Worm (Caenorhabditis elegans): ENCODE measurements around the gene R04A9.9.

Gene R04A9.9

DNA sequence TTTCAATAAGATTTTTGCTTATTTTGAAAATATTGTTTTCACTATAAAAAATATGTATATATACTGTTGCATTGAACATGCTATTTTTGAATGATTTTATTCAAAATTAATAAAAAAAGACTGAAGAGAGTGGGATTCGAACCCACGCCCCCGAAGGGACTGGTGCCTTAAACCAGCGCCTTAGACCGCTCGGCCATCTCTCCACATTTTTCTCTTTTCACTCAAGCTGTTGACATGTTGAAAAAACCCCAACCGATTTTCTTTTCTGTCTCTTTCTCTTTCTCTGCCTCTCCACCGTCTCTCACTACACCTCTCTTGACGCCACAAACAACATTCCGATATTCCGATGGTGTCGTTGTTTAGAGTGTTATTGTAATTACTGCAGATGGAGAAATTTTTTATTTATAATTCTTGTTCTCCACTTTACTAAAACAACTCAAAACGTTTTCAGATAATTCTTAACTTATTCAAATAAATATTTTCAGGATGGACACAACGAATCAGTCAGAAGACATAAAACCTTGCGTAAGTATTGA is 37.2 kb downstream of the R04A9.9 start, which contains the start of gene sor-3 (continued):
- TF ChIP-seq cey-2 (tag; optimal IDR thresholded peaks at IDR 0.05; ENCODE audit: borderline replicate concordance, insufficient read depth) (no peak), aha-1 (tag) (peak; percentile 93), set-16 (GFP tag; IDR thresholded peaks at IDR 0.05) (no peak), ceh-82 (tag; optimal IDR thresholded peaks at IDR 0.05) (no peak), zfp-3 (GFP tag; conservative IDR thresholded peaks at IDR 0.05) (peak; percentile 47; the same call in 1 of the 2 replicates), ceh-62 (tag; optimal IDR thresholded peaks at IDR 0.05) (no peak), jun-1 (tag; optimal IDR thresholded peaks at IDR 0.05) (peak; percentile 42), skn-1 (tag; optimal IDR thresholded peaks at IDR 0.05) (no peak), mxl-3 (GFP tag; optimal IDR thresholded peaks at IDR 0.05) (peak; percentile 44), hlh-11 (tag; optimal IDR thresholded peaks at IDR 0.05) (no peak), F37D6.2 (tag; optimal IDR thresholded peaks at IDR 0.05) (peak; percentile 73), fos-1 (tag; optimal IDR thresholded peaks at IDR 0.05) (no peak), T20F7.1 (GFP tag; optimal IDR thresholded peaks at IDR 0.05) (peak; percentile 89), nhr-41 (GFP tag; IDR thresholded peaks at IDR 0.05) (peak; percentile 84), fkh-10 (GFP tag; optimal IDR thresholded peaks at IDR 0.05) (peak; percentile 82), mes-2 (tag; optimal IDR thresholded peaks at IDR 0.05; ENCODE audit: poor library complexity, severe bottlenecking) (peak; percentile 77), mep-1 (tag; optimal IDR thresholded peaks at IDR 0.05) (peak; percentile 95), dve-1 (tag; optimal IDR thresholded peaks at IDR 0.05; ENCODE audit: insufficient read depth) (peak; percentile 86), lir-3 (tag; optimal IDR thresholded peaks at IDR 0.05) (peak; percentile 86), sdz-12 (GFP tag; optimal IDR thresholded peaks at IDR 0.05) (peak; percentile 72), lin-39 (tag; optimal IDR thresholded peaks at IDR 0.05) (no peak), daf-16 (GFP tag; optimal IDR thresholded peaks at IDR 0.05) (peak; percentile 67 to 94), daf-16 (tag; optimal IDR thresholded peaks at IDR 0.05) (peak; percentile 43), unc-62 (GFP tag; optimal IDR thresholded peaks at IDR 0.05 in 1 of 2) (no peak), unc-62 (tag; optimal IDR thresholded peaks at IDR 0.05) (no peak), ztf-11 (tag; optimal IDR thresholded peaks at IDR 0.05) (no peak), daf-8 (GFP tag; IDR thresholded peaks at IDR 0.05) (no peak), spr-1 (tag; optimal IDR thresholded peaks at IDR 0.05) (peak; percentile 75)

DNA sequence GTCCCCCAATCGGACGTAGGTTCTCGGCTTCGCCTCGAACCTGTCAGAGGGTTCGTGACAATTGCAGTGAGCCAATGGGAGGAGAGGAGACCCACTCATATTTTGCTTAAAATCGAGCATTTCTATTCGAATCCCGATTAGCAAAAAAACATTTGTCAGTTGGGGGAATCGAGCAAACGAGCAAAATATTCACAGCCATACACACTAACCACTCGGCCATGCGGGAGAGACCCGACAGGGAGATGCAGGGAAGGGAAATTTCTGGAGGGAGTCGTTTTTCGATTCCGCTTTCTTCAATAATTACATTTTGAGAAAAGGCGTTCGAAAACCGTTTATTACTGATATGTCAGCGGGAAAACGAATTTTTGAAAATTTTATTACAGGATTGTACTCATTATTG is 39.0 kb downstream of the R04A9.9 start:
- 0 out of 2 replicates have a peak, but pooled peaks have one; percentile 54 for TF ChIP-seq Y75B8A.6 (GFP tag; IDR thresholded peaks at IDR 0.05)
- peak; percentile 64; the same call in 1 of the 2 replicates for TF ChIP-seq D1046.2 (GFP tag; IDR thresholded peaks at IDR 0.05)
- TF ChIP-seq madf-9 (GFP tag; conservative IDR thresholded peaks at IDR 0.05) = peak; percentile 82
- TF ChIP-seq ceh-44 (GFP tag; IDR thresholded peaks at IDR 0.05) = peak; percentile 56; the same call in 1 of the 2 replicates
- peak; percentile 67; the same call in 1 of the 2 replicates for TF ChIP-seq nhr-41 (GFP tag; IDR thresholded peaks at IDR 0.05)
- peak; percentile 85 for TF ChIP-seq arid-1 (GFP tag; conservative IDR thresholded peaks at IDR 0.05)
- TF ChIP-seq snpc-1.2 (GFP tag; IDR thresholded peaks at IDR 0.05) = peak; percentile 80
- TF ChIP-seq egl-43 (GFP tag; IDR thresholded peaks at IDR 0.05) = peak; percentile 94
- TF ChIP-seq madf-5 (GFP tag; IDR thresholded peaks at IDR 0.05) = peak; percentile 48 to 77; a peak in 1 of 4 replicates
- TF ChIP-seq lin-38 (GFP tag; IDR thresholded peaks at IDR 0.05) = peak; percentile 79
- TF ChIP-seq ZK337.2 (GFP tag; IDR thresholded peaks at IDR 0.05) = peak; percentile 68; the same call in 1 of the 2 replicates
- peak; percentile 37; the same call in 1 of the 2 replicates for TF ChIP-seq set-16 (GFP tag; IDR thresholded peaks at IDR 0.05)
- TF ChIP-seq ctbp-1 (GFP tag; IDR thresholded peaks at IDR 0.05) = peak; percentile 77
- TF ChIP-seq Y105C5A.15 (GFP tag; IDR thresholded peaks at IDR 0.05) = 0 out of 2 replicates have a peak, but pooled peaks have one; percentile 74
- TF ChIP-seq zip-11 (GFP tag; IDR thresholded peaks at IDR 0.05) = 0 out of 2 replicates have a peak, but pooled peaks have one; percentile 22
- TF ChIP-seq tra-1 (GFP tag; IDR thresholded peaks at IDR 0.05) = peak; percentile 68; the same call in 1 of the 2 replicates
- peak; percentile 91 for TF ChIP-seq lim-7 (GFP tag; IDR thresholded peaks at IDR 0.05)
- TF ChIP-seq mdt-29 (GFP tag; IDR thresholded peaks at IDR 0.05) = peak; percentile 66; the same call in 1 of the 2 replicates
- TF ChIP-seq vab-7 (GFP tag; IDR thresholded peaks at IDR 0.05) = peak; percentile 79
- TF ChIP-seq dmd-8 (GFP tag; IDR thresholded peaks at IDR 0.05) = peak; percentile 86
- TF ChIP-seq T26A8.4 (GFP tag; IDR thresholded peaks at IDR 0.05) = peak; percentile 75
- 0 out of 2 replicates have a peak, but pooled peaks have one; percentile 54 for TF ChIP-seq Y48G9A.11 (GFP tag; IDR thresholded peaks at IDR 0.05)
- peak; percentile 70 for TF ChIP-seq hmg-1.1 (GFP tag; IDR thresholded peaks at IDR 0.05)
- TF ChIP-seq nhr-42 (GFP tag; IDR thresholded peaks at IDR 0.05) = 0 out of 2 replicates have a peak, but pooled peaks have one; percentile 53

Data from whole organism, L4 larva.